Worm (Caenorhabditis elegans) whole organism, midembryonic: ENCODE results near the gene srg-44.

Source experiments
- T22C8.4 ChIP-seq: fragments of 200-800 bp; sonication (Bioruptor generic); IDR thresholded peaks from 2 replicates; pipeline ENCODE4 v1.3.6; 2022; ENCODE audit warnings: missing genetic modification characterization, missing compliant biosample characterization
- cog-1 ChIP-seq: sonication (generic microtip); optimal IDR thresholded peaks from 2 replicates; lab custom pipeline; 2016; ENCODE audit warnings: missing genetic modification characterization, missing compliant biosample characterization
- flt-1 ChIP-seq: fragments of 200-800 bp; sonication (Bioruptor generic); IDR thresholded peaks from 2 replicates; pipeline ENCODE4 v1.3.6; 2022; ENCODE audit warnings: missing genetic modification characterization, missing compliant biosample characterization
- klf-2 ChIP-seq: fragments of 200-800 bp; sonication (Bioruptor generic); conservative IDR thresholded peaks from 2 replicates; pipeline ENCODE4 v1.3.6; 2022; ENCODE audit warnings: missing genetic modification reagents, missing genetic modification characterization, missing compliant biosample characterization
- med-1 ChIP-seq: sonication (generic microtip); optimal IDR thresholded peaks from 2 replicates; lab custom pipeline; 2017; ENCODE audit warnings: missing genetic modification characterization, mild to moderate bottlenecking, missing compliant biosample characterization, antibody characterized with exemption, missing genetic modification reagents; ENCODE audit not compliant: insufficient read depth
- ref-1 ChIP-seq: fragments of 200-800 bp; sonication (Bioruptor generic); conservative IDR thresholded peaks from 2 replicates; pipeline ENCODE4 v1.3.6; 2022; ENCODE audit warnings: missing genetic modification reagents, missing genetic modification characterization, missing compliant biosample characterization
- tab-1 ChIP-seq: fragments of 200-800 bp; sonication (Bioruptor generic); IDR thresholded peaks from 2 replicates; pipeline ENCODE4 v1.3.6; 2022; ENCODE audit warnings: missing genetic modification characterization, missing compliant biosample characterization
- ztf-23 ChIP-seq: fragments of 200-800 bp; sonication (Bioruptor generic); IDR thresholded peaks from 2 replicates; pipeline ENCODE4 v1.3.6; 2022; ENCODE audit warnings: missing genetic modification reagents, missing genetic modification characterization, missing compliant biosample characterization
- ztf-29 ChIP-seq: fragments of 200-800 bp; sonication (Bioruptor generic); IDR thresholded peaks from 2 replicates; pipeline ENCODE4 v1.3.6; 2022; ENCODE audit warnings: missing genetic modification reagents, missing genetic modification characterization, missing compliant biosample characterization

srg-44 gene

DNA sequence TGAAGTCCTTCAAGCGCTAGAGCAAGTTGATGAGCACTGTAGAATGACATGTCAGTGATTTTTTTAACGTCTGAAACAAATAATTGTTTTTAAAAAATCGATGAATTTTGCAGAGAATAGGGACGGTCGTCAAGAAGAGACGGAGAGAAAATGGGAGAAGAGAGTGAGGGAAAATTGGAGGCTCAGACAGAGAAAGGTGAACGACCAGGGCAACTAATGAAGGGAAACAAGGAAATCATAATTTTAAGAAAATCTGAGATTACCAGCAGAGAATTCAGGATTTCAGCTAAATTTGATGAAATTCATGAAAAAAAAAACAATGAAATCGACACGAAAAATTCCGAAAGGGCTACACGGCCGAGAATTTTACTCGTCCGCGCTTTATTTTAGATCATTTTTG, 13.5 kb upstream of the srg-44 start, which contains the start of gene F31E9.6:
F31E9.6 (minus strand) TSS at position 91 of the 400 bp plus-strand sequence.
- TF ChIP-seq T22C8.4 (GFP tag; lab: Robert Waterston, UW) (no peak), tab-1 (no peak), klf-2 (no peak), ztf-29 (GFP tag; lab: Robert Waterston, UW) (no peak), med-1 (no peak), cog-1 (tag; lab: Kevin White, UChicago) (no peak), flt-1 (GFP tag; lab: Robert Waterston, UW) (no peak), ztf-23 (GFP tag; lab: Robert Waterston, UW) (no peak), ref-1 (GFP tag; lab: Robert Waterston, UW) (no peak)

- no peak for TF ChIP-seq flt-1 (GFP tag; lab: Robert Waterston, UW)
- TF ChIP-seq ztf-29 (GFP tag; lab: Robert Waterston, UW), result no peak
- no peak for TF ChIP-seq tab-1
- TF ChIP-seq ztf-23 (GFP tag; lab: Robert Waterston, UW), result no peak
- TF ChIP-seq T22C8.4 (GFP tag; lab: Robert Waterston, UW), result no peak
- TF ChIP-seq cog-1 (tag; lab: Kevin White, UChicago), result no peak
- TF ChIP-seq ref-1 (GFP tag; lab: Robert Waterston, UW), result no peak
- no peak for TF ChIP-seq med-1
- TF ChIP-seq klf-2, result no peak
Measured at ce11 chrV:17317297-17317696, 11.3 kb upstream of the srg-44 start.

- TF ChIP-seq klf-2 (0 out of 2 replicates have a peak, but pooled peaks have one; percentile 15), T22C8.4 (GFP tag; lab: Robert Waterston, UW) (no peak), cog-1 (tag; lab: Kevin White, UChicago) (no peak), flt-1 (GFP tag; lab: Robert Waterston, UW) (0 out of 2 replicates have a peak, but pooled peaks have one; percentile 39), tab-1 (0 out of 2 replicates have a peak, but pooled peaks have one; percentile 9)
Measured at ce11 chrV:17317786-17318185, 10.8 kb upstream of the srg-44 start, which contains the start of gene srz-58. TSS of gene srz-58 (plus strand) at chrV:17318147.

ce11 chrV:17322397-17322909, 6.1 kb upstream of the srg-44 start, which contains the start of gene F31E9.3:
TSS of gene F31E9.3 (plus strand) at chrV:17322590.
- TF ChIP-seq med-1, result no peak

- no peak for TF ChIP-seq cog-1 (tag; lab: Kevin White, UChicago)
- no peak for TF ChIP-seq ztf-23 (GFP tag; lab: Robert Waterston, UW)
- no peak for TF ChIP-seq klf-2
- TF ChIP-seq ref-1 (GFP tag; lab: Robert Waterston, UW), result no peak
- no peak for TF ChIP-seq flt-1 (GFP tag; lab: Robert Waterston, UW)
- no peak for TF ChIP-seq ztf-29 (GFP tag; lab: Robert Waterston, UW)
- no peak for TF ChIP-seq T22C8.4 (GFP tag; lab: Robert Waterston, UW)
- TF ChIP-seq med-1, result no peak
- no peak for TF ChIP-seq tab-1
Measured at ce11 chrV:17323876-17324275, 4.7 kb upstream of the srg-44 start.

- no peak for TF ChIP-seq T22C8.4 (GFP tag; lab: Robert Waterston, UW)
- TF ChIP-seq klf-2, result no peak
- TF ChIP-seq flt-1 (GFP tag; lab: Robert Waterston, UW), result no peak
- TF ChIP-seq med-1, result no peak
- TF ChIP-seq ztf-23 (GFP tag; lab: Robert Waterston, UW), result no peak
Measured at ce11 chrV:17327867-17328266, 730 bp upstream of the srg-44 start, which contains the start of gene sdz-16. TSS of gene sdz-16 (minus strand) at chrV:17327967.

DNA sequence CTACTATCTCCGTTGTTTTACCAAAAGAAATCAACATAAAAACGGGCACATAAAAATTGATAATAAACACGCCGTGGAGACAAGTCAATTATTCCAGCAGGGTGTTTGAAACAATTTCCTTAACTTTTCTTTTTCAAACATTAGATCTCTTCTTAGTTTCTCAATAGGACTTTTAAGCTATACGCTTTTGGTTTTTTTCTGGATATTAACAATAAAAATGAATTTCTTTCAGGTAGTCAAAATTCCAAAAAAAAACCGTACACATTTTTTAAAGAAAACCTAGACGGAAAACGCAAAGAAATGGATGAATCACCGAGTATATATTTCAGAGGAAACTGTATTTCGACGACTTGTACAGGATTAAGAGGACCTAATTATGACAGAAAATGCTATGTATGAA, 2.7 kb downstream of the srg-44 start, which contains the start of gene fbxa-185:
fbxa-185 (plus strand) TSS at position 301 of the 400 bp plus-strand sequence.
- no peak for TF ChIP-seq ref-1 (GFP tag; lab: Robert Waterston, UW)
- no peak for TF ChIP-seq ztf-29 (GFP tag; lab: Robert Waterston, UW)
- TF ChIP-seq klf-2, result no peak
- no peak for TF ChIP-seq tab-1

ce11 chrV:17339349-17339748, 10.8 kb downstream of the srg-44 start:
- no peak for TF ChIP-seq ref-1 (GFP tag; lab: Robert Waterston, UW)
- TF ChIP-seq ztf-23 (GFP tag; lab: Robert Waterston, UW), result no peak
- TF ChIP-seq tab-1, result no peak
- no peak for TF ChIP-seq T22C8.4 (GFP tag; lab: Robert Waterston, UW)
- no peak for TF ChIP-seq flt-1 (GFP tag; lab: Robert Waterston, UW)
- no peak for TF ChIP-seq klf-2
- TF ChIP-seq ztf-29 (GFP tag; lab: Robert Waterston, UW), result no peak
- no peak for TF ChIP-seq cog-1 (tag; lab: Kevin White, UChicago)
- TF ChIP-seq med-1, result no peak

ce11 chrV:17344876-17345275, 16.3 kb downstream of the srg-44 start, which contains the start of the genes fbxa-188 and fbxa-189:
TSS of gene fbxa-188 (minus strand) at chrV:17344926.
TSS of gene fbxa-189 (plus strand) at chrV:17345214.
- TF ChIP-seq ref-1 (GFP tag; lab: Robert Waterston, UW), result no peak
- no peak for TF ChIP-seq cog-1 (tag; lab: Kevin White, UChicago)
- TF ChIP-seq klf-2, result no peak
- no peak for TF ChIP-seq tab-1

ce11 chrV:17347602-17348001, 19.0 kb downstream of the srg-44 start, which contains the start of gene skr-5:
TSS of gene skr-5 (plus strand) at chrV:17347902.
- TF ChIP-seq T22C8.4 (GFP tag; lab: Robert Waterston, UW) (no peak), ztf-29 (GFP tag; lab: Robert Waterston, UW) (no peak), ztf-23 (GFP tag; lab: Robert Waterston, UW) (no peak), ref-1 (GFP tag; lab: Robert Waterston, UW) (no peak), flt-1 (GFP tag; lab: Robert Waterston, UW) (no peak), klf-2 (no peak), med-1 (no peak), cog-1 (tag; lab: Kevin White, UChicago) (no peak), tab-1 (no peak)
